Fruit fly (Drosophila melanogaster) whole organism, prepupa: ENCODE measurements around the gene Hsp70Ab.

Source experiments
- Blimp-1 ChIP-seq: fragments of 200-800 bp; sonication (Bioruptor generic); optimal IDR thresholded peaks from 3 replicates; lab custom pipeline; 2017; ENCODE audit warnings: missing biosample characterization, missing genetic modification characterization, mild to moderate bottlenecking, moderate library complexity, missing genetic modification reagents
- CG10631 ChIP-seq: fragments of 200-800 bp; sonication (Bioruptor generic); optimal IDR thresholded peaks from 2 replicates; lab custom pipeline; 2016; ENCODE audit warnings: missing biosample characterization, missing genetic modification characterization
- CG10669 ChIP-seq: fragments of 200-800 bp; sonication (Bioruptor generic); optimal IDR thresholded peaks from 3 replicates; lab custom pipeline; 2018; ENCODE audit warnings: missing biosample characterization, mild to moderate bottlenecking, missing genetic modification characterization, moderate library complexity
- CG11762 ChIP-seq: fragments of 200-800 bp; sonication (Bioruptor generic); optimal IDR thresholded peaks from 3 replicates; lab custom pipeline; 2016; ENCODE audit warnings: missing biosample characterization, missing genetic modification characterization; ENCODE audit not compliant: insufficient read depth
- CG11902 ChIP-seq: fragments of 200-800 bp; sonication (Bioruptor generic); optimal IDR thresholded peaks from 3 replicates; lab custom pipeline; 2016; ENCODE audit warnings: missing biosample characterization, missing genetic modification characterization
- CG15336 ChIP-seq: fragments of 200-800 bp; sonication (Bioruptor generic); IDR thresholded peaks from 2 replicates; pipeline ENCODE4 v1.3.6; 2022; ENCODE audit warnings: missing biosample characterization, missing genetic modification characterization
- CG1621 ChIP-seq: fragments of 200-800 bp; sonication (Bioruptor generic); optimal IDR thresholded peaks from 3 replicates; lab custom pipeline; 2018; ENCODE audit warnings: missing biosample characterization, mild to moderate bottlenecking, missing genetic modification characterization
- CG16779 ChIP-seq: fragments of 200-800 bp; sonication (Bioruptor generic); optimal IDR thresholded peaks from 3 replicates; lab custom pipeline; 2017; ENCODE audit warnings: missing biosample characterization, mild to moderate bottlenecking, missing genetic modification characterization
- CG3032 ChIP-seq: fragments of 200-800 bp; optimal IDR thresholded peaks from 2 replicates; lab custom pipeline; 2019; ENCODE audit warnings: missing biosample characterization, mild to moderate bottlenecking, missing genetic modification characterization, moderate library complexity
- CG31627 ChIP-seq: fragments of 200-800 bp; sonication (Bioruptor generic); optimal IDR thresholded peaks from 3 replicates; lab custom pipeline; 2016; ENCODE audit warnings: missing biosample characterization, missing genetic modification characterization
- CG32006 ChIP-seq: fragments of 200-800 bp; sonication (Bioruptor generic); optimal IDR thresholded peaks from 3 replicates; lab custom pipeline; 2017; ENCODE audit warnings: missing biosample characterization, mild to moderate bottlenecking, missing genetic modification characterization
- CG3919 ChIP-seq: fragments of 200-800 bp; sonication (Bioruptor generic); optimal IDR thresholded peaks from 3 replicates; lab custom pipeline; 2016; ENCODE audit warnings: missing biosample characterization, missing genetic modification characterization
- CG4318 ChIP-seq: fragments of 200-800 bp; sonication (Bioruptor generic); optimal IDR thresholded peaks from 3 replicates; lab custom pipeline; 2017; ENCODE audit warnings: missing biosample characterization, mild to moderate bottlenecking, missing genetic modification characterization
- CG6163 ChIP-seq: fragments of 200-800 bp; sonication (Bioruptor generic); IDR thresholded peaks from 3 replicates; pipeline ENCODE4 v1.3.6; 2022; ENCODE audit warnings: missing biosample characterization, missing genetic modification characterization
- CG6792 ChIP-seq: fragments of 200-800 bp; sonication (Bioruptor generic); optimal IDR thresholded peaks from 3 replicates; lab custom pipeline; 2016; ENCODE audit warnings: missing biosample characterization, missing genetic modification characterization
- CG6808 ChIP-seq: fragments of 200-800 bp; sonication (Bioruptor generic); optimal IDR thresholded peaks from 3 replicates; lab custom pipeline; 2017; ENCODE audit warnings: missing biosample characterization, missing genetic modification characterization, mild to moderate bottlenecking, moderate library complexity, missing genetic modification reagents
- CG6854 ChIP-seq: fragments of 200-800 bp; sonication (Bioruptor generic); optimal IDR thresholded peaks from 2 replicates; lab custom pipeline; 2017; ENCODE audit warnings: missing biosample characterization, mild to moderate bottlenecking, missing genetic modification characterization
- CG7368 ChIP-seq: fragments of 200-800 bp; sonication (Bioruptor generic); optimal IDR thresholded peaks from 3 replicates; lab custom pipeline; 2016; ENCODE audit warnings: missing biosample characterization, missing genetic modification characterization
- CG8119 ChIP-seq: fragments of 200-800 bp; sonication (Bioruptor generic); IDR thresholded peaks from 3 replicates; pipeline ENCODE4 v1.3.6; 2022; ENCODE audit warnings: missing biosample characterization, missing genetic modification characterization
- CG8319 ChIP-seq: fragments of 200-800 bp; sonication (Bioruptor generic); optimal IDR thresholded peaks from 3 replicates; lab custom pipeline; 2016; ENCODE audit warnings: missing biosample characterization, missing genetic modification characterization
- CG8632 ChIP-seq: fragments of 200-800 bp; sonication (Bioruptor generic); optimal IDR thresholded peaks from 3 replicates; lab custom pipeline; 2016; ENCODE audit warnings: missing biosample characterization, missing genetic modification characterization
- CG9139 ChIP-seq: fragments of 200-800 bp; sonication (Bioruptor generic); optimal IDR thresholded peaks from 3 replicates; lab custom pipeline; 2017; ENCODE audit warnings: missing biosample characterization, mild to moderate bottlenecking, missing genetic modification characterization
- Eip75B ChIP-seq: fragments of 200-800 bp; sonication (Bioruptor generic); optimal IDR thresholded peaks from 3 replicates; lab custom pipeline; 2016; ENCODE audit warnings: missing biosample characterization, missing genetic modification characterization
- Eip78C ChIP-seq: fragments of 200-800 bp; sonication (Bioruptor generic); peaks from one replicate; lab custom pipeline; 2016; ENCODE audit warnings: missing biosample characterization, missing genetic modification characterization
- Eip93F ChIP-seq: fragments of 200-800 bp; sonication (Bioruptor generic); optimal IDR thresholded peaks from 2 replicates; lab custom pipeline; 2016; ENCODE audit warnings: missing biosample characterization, mild to moderate bottlenecking, missing genetic modification characterization
- Ets21C ChIP-seq: fragments of 200-800 bp; sonication (Bioruptor generic); optimal IDR thresholded peaks from 3 replicates; lab custom pipeline; 2016; ENCODE audit warnings: missing biosample characterization, missing genetic modification characterization
- Ets96B ChIP-seq: fragments of 200-800 bp; optimal IDR thresholded peaks from 2 replicates; lab custom pipeline; 2019; ENCODE audit warnings: missing biosample characterization, mild to moderate bottlenecking, missing genetic modification characterization, moderate library complexity
- Gug ChIP-seq: fragments of 200-800 bp; sonication (Bioruptor generic); IDR thresholded peaks from 2 replicates; pipeline ENCODE4 v1.3.6; 2022; ENCODE audit warnings: missing biosample characterization, missing genetic modification characterization
- Hr39 ChIP-seq: fragments of 200-800 bp; sonication (Bioruptor generic); optimal IDR thresholded peaks from 2 replicates; lab custom pipeline; 2016; ENCODE audit warnings: missing biosample characterization, missing genetic modification characterization
- Hr4 ChIP-seq: fragments of 200-800 bp; sonication (Bioruptor generic); optimal IDR thresholded peaks from 3 replicates; lab custom pipeline; 2016; ENCODE audit warnings: missing biosample characterization, missing genetic modification characterization
- Lpt ChIP-seq: fragments of 200-800 bp; sonication (Bioruptor generic); optimal IDR thresholded peaks from 3 replicates; lab custom pipeline; 2016; ENCODE audit warnings: missing biosample characterization, missing genetic modification characterization
- Met ChIP-seq: fragments of 200-800 bp; sonication (Bioruptor generic); optimal IDR thresholded peaks from 3 replicates; lab custom pipeline; 2016; ENCODE audit warnings: missing biosample characterization, missing genetic modification characterization
- OdsH ChIP-seq: fragments of 200-800 bp; sonication (Bioruptor generic); optimal IDR thresholded peaks from 3 replicates; lab custom pipeline; 2016; ENCODE audit warnings: missing biosample characterization, missing genetic modification characterization
- Sox102F ChIP-seq: fragments of 200-800 bp; sonication (Bioruptor generic); optimal IDR thresholded peaks from 2 replicates; lab custom pipeline; 2016; ENCODE audit warnings: missing biosample characterization, mild to moderate bottlenecking, missing genetic modification characterization
- Sox14 ChIP-seq: fragments of 200-800 bp; sonication (Bioruptor generic); optimal IDR thresholded peaks from 3 replicates; lab custom pipeline; 2016; ENCODE audit warnings: missing biosample characterization, missing genetic modification characterization
- Sox15 ChIP-seq: fragments of 200-800 bp; sonication (Bioruptor generic); optimal IDR thresholded peaks from 3 replicates; lab custom pipeline; 2016; ENCODE audit warnings: missing biosample characterization, missing genetic modification characterization
- acj6 ChIP-seq: fragments of 200-800 bp; sonication (Bioruptor generic); optimal IDR thresholded peaks from 3 replicates; lab custom pipeline; 2016; ENCODE audit warnings: missing biosample characterization, missing genetic modification characterization
- dac ChIP-seq: fragments of 200-800 bp; sonication (Bioruptor generic); optimal IDR thresholded peaks from 2 replicates; lab custom pipeline; 2017; ENCODE audit warnings: missing biosample characterization, mild to moderate bottlenecking, missing genetic modification characterization
- dsx ChIP-seq: fragments of 200-800 bp; optimal IDR thresholded peaks from 3 replicates; lab custom pipeline; 2019; ENCODE audit warnings: missing biosample characterization, mild to moderate bottlenecking, missing genetic modification characterization, moderate library complexity; ENCODE audit not compliant: poor library complexity, severe bottlenecking
- eg ChIP-seq: fragments of 200-800 bp; sonication (Bioruptor generic); IDR thresholded peaks from 3 replicates; pipeline ENCODE4 v1.3.6; 2022; ENCODE audit warnings: missing biosample characterization, missing genetic modification characterization
- esn ChIP-seq: fragments of 200-800 bp; sonication (Bioruptor generic); optimal IDR thresholded peaks from 2 replicates; lab custom pipeline; 2016; ENCODE audit warnings: missing biosample characterization, mild to moderate bottlenecking, missing genetic modification characterization, moderate library complexity
- fd59A ChIP-seq: fragments of 200-800 bp; sonication (Bioruptor generic); optimal IDR thresholded peaks from 2 replicates; lab custom pipeline; 2017; ENCODE audit warnings: missing biosample characterization, mild to moderate bottlenecking, missing genetic modification characterization, missing genetic modification reagents
- fd85E ChIP-seq: fragments of 200-800 bp; sonication (Bioruptor generic); optimal IDR thresholded peaks from 3 replicates; lab custom pipeline; 2016; ENCODE audit warnings: missing biosample characterization, missing genetic modification characterization
- fkh ChIP-seq: fragments of 200-800 bp; sonication (Bioruptor generic); optimal IDR thresholded peaks from 3 replicates; lab custom pipeline; 2017; ENCODE audit warnings: missing biosample characterization, mild to moderate bottlenecking, missing genetic modification characterization, moderate library complexity
- lz ChIP-seq: fragments of 200-800 bp; sonication (Bioruptor generic); optimal IDR thresholded peaks from 3 replicates; lab custom pipeline; 2016; ENCODE audit warnings: missing biosample characterization, missing genetic modification characterization
- net ChIP-seq: fragments of 200-800 bp; sonication (Bioruptor generic); optimal IDR thresholded peaks from 3 replicates; lab custom pipeline; 2016; ENCODE audit warnings: missing biosample characterization, missing genetic modification characterization
- pdm3 ChIP-seq: fragments of 200-800 bp; sonication (Bioruptor generic); optimal IDR thresholded peaks from 3 replicates; lab custom pipeline; 2016; ENCODE audit warnings: missing biosample characterization, missing genetic modification characterization
- salr ChIP-seq, 2 experiments: fragments of 200-800 bp; sonication (Bioruptor generic); optimal IDR thresholded peaks; 3 replicates each; lab custom pipeline; 2016 to 2018; ENCODE audit warnings: missing biosample characterization in 2 of 2, missing genetic modification characterization in 2 of 2, mild to moderate bottlenecking in 1 of 2
- spab ChIP-seq: fragments of 200-800 bp; sonication (Bioruptor generic); optimal IDR thresholded peaks from 2 replicates; lab custom pipeline; 2017; ENCODE audit warnings: missing biosample characterization, mild to moderate bottlenecking, missing genetic modification characterization, missing genetic modification reagents
- ss ChIP-seq, 2 experiments: fragments of 200-800 bp; sonication (Bioruptor generic); optimal IDR thresholded peaks; 2 replicates in 1 of 2; 3 replicates in 1 of 2; lab custom pipeline; 2017 to 2018; ENCODE audit warnings: mild to moderate bottlenecking in 2 of 2, missing biosample characterization in 2 of 2, missing genetic modification characterization in 2 of 2, moderate library complexity in 1 of 2
- svp ChIP-seq: fragments of 200-800 bp; sonication (Bioruptor generic); peaks from one replicate; lab custom pipeline; 2016; ENCODE audit warnings: missing biosample characterization, missing genetic modification characterization
- topi ChIP-seq: fragments of 200-800 bp; sonication (Bioruptor generic); optimal IDR thresholded peaks from 3 replicates; lab custom pipeline; 2016; ENCODE audit warnings: missing biosample characterization, missing genetic modification characterization

The Hsp70Ab gene

DNA sequence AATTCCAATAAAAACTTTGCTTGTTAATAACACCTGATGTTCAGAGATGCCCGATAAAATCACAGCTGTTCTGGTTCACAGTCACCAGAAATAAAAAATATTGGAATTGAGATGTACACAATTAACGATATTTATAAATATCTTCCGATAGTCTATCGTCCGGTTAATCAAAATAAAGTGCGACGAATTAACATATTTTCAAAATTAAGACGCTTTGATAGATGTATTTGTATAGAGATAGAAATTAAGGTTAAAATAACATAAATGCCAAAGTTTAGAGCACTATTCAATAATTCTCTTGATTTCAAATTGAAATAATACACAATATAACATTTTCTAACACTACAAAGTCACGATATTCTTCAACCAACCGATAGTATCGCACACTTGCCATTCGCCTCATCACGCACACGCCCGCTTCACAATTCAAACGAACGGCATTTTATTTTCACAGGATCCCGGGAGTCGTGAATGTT lies 4.4 kb downstream of the Hsp70Ab start, which contains the start of the genes CG3281 and aurA:
TSS of gene CG3281 (minus strand) at position 67 of the 476 bp plus-strand sequence.
TSS of gene aurA (plus strand) at position 386 of the 476 bp plus-strand sequence.
- TF ChIP-seq CG4318 (GFP tag; lab: Kevin White, UChicago), result no peak
- TF ChIP-seq fd85E, result no peak
- TF ChIP-seq Hr39 (GFP tag; lab: Kevin White, UChicago), result peak; percentile 80
- peak; percentile 83 for TF ChIP-seq esn (GFP tag; lab: Kevin White, UChicago)
- peak; percentile 46 for TF ChIP-seq CG6792
- TF ChIP-seq Eip78C (GFP tag; lab: Kevin White, UChicago), result peak; percentile 85
- peak; percentile 74 for TF ChIP-seq topi (GFP tag; lab: Kevin White, UChicago)
- TF ChIP-seq CG15336, result no peak
- no peak for TF ChIP-seq fd59A (GFP tag; lab: Kevin White, UChicago)
- no peak for TF ChIP-seq CG6854 (GFP tag; lab: Kevin White, UChicago)
- TF ChIP-seq CG6163, result no peak; the same call in 2 of the 3 replicates
- TF ChIP-seq salr (GFP tag; optimal IDR thresholded peaks at IDR 0.05; lab: Kevin White, UChicago), result peak in 1 of 2 experiments; percentile 8
- peak; percentile 66 for TF ChIP-seq acj6
- no peak for TF ChIP-seq CG3919 (GFP tag; lab: Kevin White, UChicago)
- TF ChIP-seq ss (GFP tag; optimal IDR thresholded peaks at IDR 0.05; lab: Kevin White, UChicago), result peak; percentile 9 to 38
- TF ChIP-seq dsx (GFP tag; lab: Kevin White, UChicago), result peak; percentile 18
- TF ChIP-seq net, result no peak
- TF ChIP-seq CG6808 (GFP tag; lab: Kevin White, UChicago), result peak; percentile 32
- peak; percentile 74 for TF ChIP-seq Eip75B (GFP tag; lab: Kevin White, UChicago)
- peak; percentile 5 for TF ChIP-seq CG8632 (GFP tag; lab: Kevin White, UChicago)
- TF ChIP-seq dac (GFP tag; lab: Kevin White, UChicago), result peak; percentile 0
- TF ChIP-seq spab (GFP tag; lab: Kevin White, UChicago), result no peak
- TF ChIP-seq CG3032 (tag; lab: Kevin White, UChicago), result peak; percentile 75
- peak; percentile 79 for TF ChIP-seq svp (GFP tag; lab: Kevin White, UChicago)
- peak; percentile 57 for TF ChIP-seq CG32006 (GFP tag; lab: Kevin White, UChicago)
- peak; percentile 82 for TF ChIP-seq CG31627
- TF ChIP-seq Hr4 (GFP tag; lab: Kevin White, UChicago), result peak; percentile 73
- TF ChIP-seq pdm3 (GFP tag; lab: Kevin White, UChicago), result no peak
- TF ChIP-seq CG11902 (GFP tag; lab: Kevin White, UChicago), result peak; percentile 51
- peak; percentile 49 for TF ChIP-seq Ets96B (tag; lab: Kevin White, UChicago)
- peak; percentile 28; the same call in 1 of the 2 replicates for TF ChIP-seq Gug (GFP tag; lab: Robert Waterston, UW)
- no peak for TF ChIP-seq Blimp-1 (GFP tag; lab: Kevin White, UChicago)
- TF ChIP-seq CG9139 (GFP tag; lab: Kevin White, UChicago), result no peak
- peak; percentile 51 for TF ChIP-seq CG8319 (GFP tag; lab: Kevin White, UChicago)
- peak; percentile 68 for TF ChIP-seq Sox15 (GFP tag; lab: Kevin White, UChicago)
- TF ChIP-seq eg (GFP tag; lab: Robert Waterston, UW), result no peak
- peak; percentile 37 for TF ChIP-seq CG11762
- TF ChIP-seq CG10669 (GFP tag; lab: Kevin White, UChicago), result peak; percentile 44
- TF ChIP-seq Lpt (GFP tag; lab: Kevin White, UChicago), result peak; percentile 41
- peak; percentile 5 for TF ChIP-seq CG7368
- peak; percentile 61 for TF ChIP-seq Ets21C (GFP tag; lab: Kevin White, UChicago)
- no peak for TF ChIP-seq CG16779 (tag; lab: Kevin White, UChicago)
- peak; percentile 70 for TF ChIP-seq OdsH
- TF ChIP-seq CG1621 (tag; lab: Kevin White, UChicago), result no peak
- 0 out of 3 replicates have a peak, but pooled peaks have one; percentile 21 for TF ChIP-seq CG8119 (GFP tag; lab: Robert Waterston, UW)
- peak; percentile 78 for TF ChIP-seq lz (GFP tag; lab: Kevin White, UChicago)
- TF ChIP-seq Met (GFP tag; lab: Kevin White, UChicago), result no peak
- no peak for TF ChIP-seq Sox102F (GFP tag; lab: Kevin White, UChicago)
- no peak for TF ChIP-seq fkh (GFP tag; lab: Kevin White, UChicago)
- peak; percentile 75 for TF ChIP-seq Sox14
- peak; percentile 83 for TF ChIP-seq CG10631 (GFP tag; lab: Kevin White, UChicago)
- TF ChIP-seq Eip93F (GFP tag; lab: Kevin White, UChicago), result no peak
